Worm (Caenorhabditis elegans) whole organism, L4 larva: Measurements from ENCODE around the gene tag-343.

ENCODE experiments used
- lim-7 ChIP-seq: fragments of 200-800 bp; sonication (Bioruptor generic); IDR thresholded peaks from 2 replicates; pipeline ENCODE4 v1.3.6; 2022; ENCODE audit warnings: missing genetic modification characterization, missing compliant biosample characterization
- mxl-2 ChIP-seq: fragments of 200-800 bp; sonication (Bioruptor generic); conservative IDR thresholded peaks from 2 replicates; pipeline ENCODE4 v1.3.6; 2022; ENCODE audit warnings: missing genetic modification reagents, missing genetic modification characterization, missing compliant biosample characterization
- nhr-28 ChIP-seq: fragments of 150-350 bp; optimal IDR thresholded peaks from 2 replicates; lab custom pipeline; 2014; ENCODE audit warnings: missing biosample characterization, missing genetic modification characterization
- saeg-2 ChIP-seq: fragments of 200-800 bp; sonication (Bioruptor generic); IDR thresholded peaks from 2 replicates; pipeline ENCODE4 v1.3.6; 2022; ENCODE audit warnings: missing genetic modification reagents, missing genetic modification characterization, missing compliant biosample characterization
- snpc-4 ChIP-seq: fragments of 150-350 bp; optimal IDR thresholded peaks from 2 replicates; lab custom pipeline; 2014; ENCODE audit warnings: missing biosample characterization, missing genetic modification characterization

DNA sequence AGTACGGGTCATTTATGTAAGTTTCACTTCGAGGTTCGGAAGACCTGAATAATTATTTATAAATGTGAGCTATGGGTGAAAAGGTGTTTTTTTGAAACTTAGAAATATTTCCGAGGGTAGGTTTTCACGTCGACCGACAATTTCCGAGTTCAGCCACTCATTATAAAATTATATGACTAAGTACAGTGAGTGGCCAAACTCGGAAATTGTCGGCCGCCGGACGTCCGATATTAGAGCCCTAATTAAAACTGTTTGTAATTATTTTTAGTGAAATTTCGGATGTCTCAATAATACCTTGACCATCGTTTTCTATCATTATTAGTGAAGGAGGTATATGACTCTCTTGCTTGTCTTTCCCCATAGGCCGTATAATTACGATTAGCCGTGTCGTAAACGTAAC lies 7.0 kb downstream of the tag-343 start:
- TF ChIP-seq saeg-2 (GFP tag; lab: Robert Waterston, UW) (no peak), lim-7 (no peak), snpc-4 (tag; lab: Kevin White, UChicago) (no peak), nhr-28 (tag; lab: Kevin White, UChicago) (no peak), mxl-2 (GFP tag; lab: Robert Waterston, UW) (no peak)
